Worm (Caenorhabditis elegans): ENCODE data around the gene C44H9.5.

DNA sequence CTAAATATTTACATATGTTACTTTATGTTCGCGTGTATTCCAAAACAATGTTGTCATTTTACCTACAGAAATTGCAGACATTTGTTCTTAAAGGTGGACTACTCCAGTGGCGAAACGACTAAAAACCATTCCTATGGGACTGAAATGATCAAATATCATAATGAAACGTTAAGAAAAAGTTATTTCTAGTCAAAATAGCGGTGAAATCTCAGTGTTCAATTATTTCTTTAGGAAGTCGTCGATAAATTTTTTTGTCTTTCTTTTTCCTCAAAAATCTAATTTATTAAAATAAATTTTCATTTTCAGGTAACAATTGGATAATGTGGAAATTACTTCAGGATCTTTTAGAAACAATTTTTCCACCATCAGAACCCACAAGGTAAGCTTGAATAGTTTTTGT is 14.3 kb downstream of the C44H9.5 start, which contains the start of gene C44H9.4:
- TF ChIP-seq akir-1 (GFP tag; optimal IDR thresholded peaks at IDR 0.05): no peak
- no peak for TF ChIP-seq unc-62 (GFP tag; optimal IDR thresholded peaks at IDR 0.05)
- TF ChIP-seq ceh-100 (GFP tag; IDR thresholded peaks at IDR 0.05): no peak
- no peak for TF ChIP-seq lir-1 (GFP tag; conservative IDR thresholded peaks at IDR 0.05)
- no peak for TF ChIP-seq D2030.7 (GFP tag; IDR thresholded peaks at IDR 0.05)
- TF ChIP-seq ceh-27 (GFP tag; optimal IDR thresholded peaks at IDR 0.05): no peak
- TF ChIP-seq ztf-28 (GFP tag; IDR thresholded peaks at IDR 0.05): no peak
- TF ChIP-seq rec-8 (tag; optimal IDR thresholded peaks at IDR 0.05): no peak
- TF ChIP-seq attf-5 (GFP tag; optimal IDR thresholded peaks at IDR 0.05): no peak
- no peak for TF ChIP-seq dox-1 (GFP tag; IDR thresholded peaks at IDR 0.05)
- no peak for TF ChIP-seq snpc-4 (GFP tag; optimal IDR thresholded peaks at IDR 0.05)
- TF ChIP-seq snpc-4 (tag; optimal IDR thresholded peaks at IDR 0.05): no peak

All from whole organism, young adult.